Worm (Caenorhabditis elegans): ENCODE results near the gene M163.8.
A peak's percentile ranks its signal among the peaks of the same experiment; 100 is the strongest.

ce11 chrX:14480248-14480647 lies 4.7 kb upstream of the M163.8 start, which contains the start of gene gfi-3:
- TF ChIP-seq unc-62 (GFP tag; optimal IDR thresholded peaks at IDR 0.05 in 1 of 2) (no peak), unc-62 (tag; optimal IDR thresholded peaks at IDR 0.05) (no peak), ces-1 (GFP tag; optimal IDR thresholded peaks at IDR 0.05) (no peak), unc-39 (tag; optimal IDR thresholded peaks at IDR 0.05) (no peak), nhr-11 (tag; optimal IDR thresholded peaks at IDR 0.05) (peak; percentile 43)

Measured in whole organism, L4 larva.